Worm (Caenorhabditis elegans): ENCODE results near the gene vps-37.

ce11 chrV:5579666-5580065 is 12.8 kb upstream of the vps-37 start:
- TF ChIP-seq mdl-1 (tag; optimal IDR thresholded peaks at IDR 0.05): no peak
- TF ChIP-seq unc-62 (GFP tag; optimal IDR thresholded peaks at IDR 0.05): no peak

Measured in whole organism, L2 larva.